Worm (Caenorhabditis elegans) whole organism, mixed stage, embryonic: Measurements from ENCODE around the gene dod-6.

ENCODE experiments used
- ces-1 ChIP-seq: fragments of 150-350 bp; optimal IDR thresholded peaks from 2 replicates; lab custom pipeline; 2014; ENCODE audit warnings: missing biosample characterization, missing genetic modification reagents, missing genetic modification characterization
- mls-2 ChIP-seq: sonication (generic microtip); optimal IDR thresholded peaks from 2 replicates; lab custom pipeline; 2016; ENCODE audit warnings: mild to moderate bottlenecking, missing genetic modification characterization, moderate library complexity, missing compliant biosample characterization
- nhr-12 ChIP-seq: fragments of 150-350 bp; optimal IDR thresholded peaks from 2 replicates; lab custom pipeline; 2014; ENCODE audit warnings: missing biosample characterization, missing genetic modification characterization
- nhr-237 ChIP-seq: fragments of 150-350 bp; optimal IDR thresholded peaks from 2 replicates; lab custom pipeline; 2014; ENCODE audit warnings: missing biosample characterization, missing genetic modification characterization

ce11 chrIII:10206352-10206751, 8.8 kb downstream of the dod-6 start:
- no peak for TF ChIP-seq nhr-12 (tag; lab: Kevin White, UChicago)
- TF ChIP-seq nhr-237 (tag; lab: Kevin White, UChicago), result no peak
- no peak for TF ChIP-seq ces-1 (GFP tag; lab: Kevin White, UChicago)
- no peak for TF ChIP-seq mls-2
